Fruit fly (Drosophila melanogaster): ENCODE results near the gene CG32750.
A peak's percentile ranks its signal among the peaks of the same experiment; 100 is the strongest.

CG32750 gene

dm6 chrX:6224225-6225190 is 28.3 kb upstream of the CG32750 start, which contains the start of gene sqh (continued):
- TF ChIP-seq onecut (GFP tag; IDR thresholded peaks at IDR 0.05) (peak; percentile 83), tin (GFP tag; optimal IDR thresholded peaks at IDR 0.05) (peak; percentile 78), chn (GFP tag; optimal IDR thresholded peaks at IDR 0.05) (peak; percentile 69), CG10654 (GFP tag; optimal IDR thresholded peaks at IDR 0.05) (peak; percentile 72), CG15479 (GFP tag; optimal IDR thresholded peaks at IDR 0.05) (peak; percentile 94), HLH54F (GFP tag; optimal IDR thresholded peaks at IDR 0.05) (peak; percentile 56), Deaf1 (tag; optimal IDR thresholded peaks at IDR 0.05) (peak; percentile 55), CG30020 (tag; optimal IDR thresholded peaks at IDR 0.05) (peak; percentile 51), nerfin-1 (tag; optimal IDR thresholded peaks at IDR 0.05) (peak; percentile 80), CG1832 (GFP tag; optimal IDR thresholded peaks at IDR 0.05) (no peak), bigmax (GFP tag; optimal IDR thresholded peaks at IDR 0.05) (no peak), aop (GFP tag; IDR thresholded peaks at IDR 0.05) (peak; percentile 56; the same call in 1 of the 2 replicates), row (GFP tag; IDR thresholded peaks at IDR 0.05) (peak; percentile 99), Poxn (GFP tag; IDR thresholded peaks at IDR 0.05) (peak; percentile 67), unpg (GFP tag; optimal IDR thresholded peaks at IDR 0.05) (peak; percentile 87), CG3847 (GFP tag; IDR thresholded peaks at IDR 0.05) (peak; percentile 93), CG13123 (GFP tag; optimal IDR thresholded peaks at IDR 0.05) (peak; percentile 51), Lhr (GFP tag; optimal IDR thresholded peaks at IDR 0.05) (peak; percentile 75), lmd (GFP tag; IDR thresholded peaks at IDR 0.05) (peak; percentile 96), CG30403 (GFP tag; optimal IDR thresholded peaks at IDR 0.05) (peak; percentile 89), CG3726 (GFP tag; IDR thresholded peaks at IDR 0.05) (peak; percentile 82), ewg (GFP tag; optimal IDR thresholded peaks at IDR 0.05) (peak; percentile 88), da (GFP tag; optimal IDR thresholded peaks at IDR 0.05) (no peak), lab (GFP tag; optimal IDR thresholded peaks at IDR 0.05) (peak; percentile 91), CG15514 (GFP tag; optimal IDR thresholded peaks at IDR 0.05) (peak; percentile 68), CG9215 (GFP tag; IDR thresholded peaks at IDR 0.05) (peak; percentile 91), CG1024 (GFP tag; IDR thresholded peaks at IDR 0.05) (peak; percentile 38; the same call in 1 of the 2 replicates), scrt (GFP tag; optimal IDR thresholded peaks at IDR 0.05) (no peak), CG12299 (tag; optimal IDR thresholded peaks at IDR 0.05) (peak; percentile 82), CG33557 (GFP tag; optimal IDR thresholded peaks at IDR 0.05) (peak; percentile 82), dpn (GFP tag; optimal IDR thresholded peaks at IDR 0.05) (peak; percentile 52 to 85), CG34376 (GFP tag; optimal IDR thresholded peaks at IDR 0.05) (peak; percentile 83), CG12071 (GFP tag; optimal IDR thresholded peaks at IDR 0.05) (peak; percentile 62), tap (tag; optimal IDR thresholded peaks at IDR 0.05) (peak; percentile 77), YL-1 (GFP tag; optimal IDR thresholded peaks at IDR 0.05) (peak; percentile 54), Dip3 (GFP tag; optimal IDR thresholded peaks at IDR 0.05) (peak; percentile 63), CG6683 (GFP tag; optimal IDR thresholded peaks at IDR 0.05) (peak; percentile 81), CG13894 (tag; optimal IDR thresholded peaks at IDR 0.05) (peak; percentile 83), inv (GFP tag; IDR thresholded peaks at IDR 0.05; ENCODE audit: partially characterized antibody) (no peak), CG10267 (tag; optimal IDR thresholded peaks at IDR 0.05) (peak; percentile 64), CG8478 (optimal IDR thresholded peaks at IDR 0.05) (peak; percentile 77), sisA (GFP tag; IDR thresholded peaks at IDR 0.05) (peak; percentile 84), CG11398 (GFP tag; optimal IDR thresholded peaks at IDR 0.05) (no peak), tx (GFP tag; optimal IDR thresholded peaks at IDR 0.05) (peak; percentile 3), pho (GFP tag; optimal IDR thresholded peaks at IDR 0.05) (peak; percentile 56), GATAe (GFP tag; conservative IDR thresholded peaks at IDR 0.05) (peak; percentile 83), hth (optimal IDR thresholded peaks at IDR 0.05) (no peak), sna (GFP tag; IDR thresholded peaks at IDR 0.05; ENCODE audit: partially characterized antibody) (no peak), mirr (GFP tag; optimal IDR thresholded peaks at IDR 0.05) (peak; percentile 61)
